Worm (Caenorhabditis elegans): Measurements from ENCODE around the gene mfsd-10.

Gene mfsd-10

ce11 chrX:17392182-17392581 lies 23.7 kb upstream of the mfsd-10 start (continued):
- TF ChIP-seq pqm-1 (tag; optimal IDR thresholded peaks at IDR 0.05), result peak; percentile 37
- peak; percentile 49 for TF ChIP-seq nhr-6 (tag; optimal IDR thresholded peaks at IDR 0.05)
- TF ChIP-seq lin-13 (GFP tag; optimal IDR thresholded peaks at IDR 0.05), result peak; percentile 32
- no peak for TF ChIP-seq ces-1 (GFP tag; optimal IDR thresholded peaks at IDR 0.05)
- peak in 1 of 2 experiments; percentile 70 for TF ChIP-seq mdl-1 (tag; optimal IDR thresholded peaks at IDR 0.05)
- peak; percentile 88 for TF ChIP-seq mep-1 (tag; optimal IDR thresholded peaks at IDR 0.05)
- TF ChIP-seq madf-9 (GFP tag; conservative IDR thresholded peaks at IDR 0.05), result peak; percentile 27; the same call in 1 of the 2 replicates
- no peak for TF ChIP-seq duxl-1 (tag; optimal IDR thresholded peaks at IDR 0.05; ENCODE audit: poor library complexity)
- TF ChIP-seq nhr-11 (tag; optimal IDR thresholded peaks at IDR 0.05), result peak; percentile 61
- peak; percentile 70 for TF ChIP-seq dmd-6 (GFP tag; IDR thresholded peaks at IDR 0.05)
- TF ChIP-seq nhr-28 (tag; optimal IDR thresholded peaks at IDR 0.05), result peak; percentile 73
- peak; percentile 81 for TF ChIP-seq mes-2 (tag; optimal IDR thresholded peaks at IDR 0.05; ENCODE audit: poor library complexity, severe bottlenecking)
- no peak for TF ChIP-seq F26F4.8 (GFP tag; conservative IDR thresholded peaks at IDR 0.05)
- peak; percentile 24 for TF ChIP-seq T20F7.1 (GFP tag; optimal IDR thresholded peaks at IDR 0.05)
- peak; percentile 75 for TF ChIP-seq rbr-2 (tag; optimal IDR thresholded peaks at IDR 0.05)
- peak; percentile 14 for TF ChIP-seq ztf-7 (tag; optimal IDR thresholded peaks at IDR 0.05)
- no peak for TF ChIP-seq nhr-10 (tag; optimal IDR thresholded peaks at IDR 0.05)
- TF ChIP-seq ceh-20 (GFP tag; IDR thresholded peaks at IDR 0.05), result peak; percentile 46; the same call in 1 of the 2 replicates

ce11 chrX:17391515-17391914 lies 23.1 kb upstream of the mfsd-10 start, which contains the start of gene F10D7.5:
Gene F10D7.5 (minus strand): TSS chrX:17391615.
- no peak for TF ChIP-seq nhr-10 (tag; optimal IDR thresholded peaks at IDR 0.05)
- no peak for TF ChIP-seq dmd-9 (GFP tag; IDR thresholded peaks at IDR 0.05)
- no peak for TF ChIP-seq lin-13 (GFP tag; optimal IDR thresholded peaks at IDR 0.05)
- no peak for TF ChIP-seq mxl-2 (GFP tag; conservative IDR thresholded peaks at IDR 0.05)
- TF ChIP-seq ces-1 (GFP tag; optimal IDR thresholded peaks at IDR 0.05), result no peak
- TF ChIP-seq dmd-8 (GFP tag; IDR thresholded peaks at IDR 0.05), result no peak
- no peak for TF ChIP-seq mdl-1 (tag; optimal IDR thresholded peaks at IDR 0.05)
- no peak for TF ChIP-seq pqm-1 (tag; optimal IDR thresholded peaks at IDR 0.05)
- TF ChIP-seq hlh-30 (tag; optimal IDR thresholded peaks at IDR 0.05; ENCODE audit: insufficient read depth), result no peak
- no peak for TF ChIP-seq fos-1 (tag; optimal IDR thresholded peaks at IDR 0.05)
- no peak for TF ChIP-seq mxl-3 (GFP tag; optimal IDR thresholded peaks at IDR 0.05)
- no peak for TF ChIP-seq ctbp-1 (GFP tag; IDR thresholded peaks at IDR 0.05)
- no peak for TF ChIP-seq ceh-20 (GFP tag; IDR thresholded peaks at IDR 0.05)
- TF ChIP-seq tag-97 (GFP tag; IDR thresholded peaks at IDR 0.05), result no peak

ce11 chrX:17390531-17390930 lies 22.1 kb upstream of the mfsd-10 start:
- no peak for TF ChIP-seq lin-39 (tag; optimal IDR thresholded peaks at IDR 0.05)
- TF ChIP-seq unc-62 (GFP tag; optimal IDR thresholded peaks at IDR 0.05 in 1 of 2), result peak in 1 of 2 experiments; percentile 96
- TF ChIP-seq unc-62 (tag; optimal IDR thresholded peaks at IDR 0.05), result no peak
- peak; percentile 43 for TF ChIP-seq set-16 (GFP tag; IDR thresholded peaks at IDR 0.05)

DNA sequence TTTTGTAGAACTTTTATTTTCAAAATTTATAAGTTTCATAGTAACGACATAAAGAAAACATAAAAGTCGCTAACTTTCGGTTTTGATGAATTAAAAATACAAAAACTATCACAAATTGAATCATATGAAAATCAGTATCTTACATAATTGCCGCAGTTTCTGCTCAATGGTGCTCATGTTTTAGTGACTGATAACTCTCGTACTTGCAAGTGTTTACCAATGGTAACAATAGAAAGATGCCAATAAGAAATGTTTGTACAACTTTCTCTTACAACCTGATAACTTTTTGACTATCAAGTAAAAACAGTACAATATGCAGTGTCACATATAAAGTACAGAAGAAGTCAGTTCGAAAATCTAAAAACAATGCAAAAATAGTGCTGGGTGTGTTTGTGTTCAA lies 17.7 kb upstream of the mfsd-10 start:
- TF ChIP-seq nhr-28 (tag; optimal IDR thresholded peaks at IDR 0.05), result peak; percentile 1
- peak; percentile 53 for TF ChIP-seq pqm-1 (tag; optimal IDR thresholded peaks at IDR 0.05)
- peak in 1 of 2 experiments; percentile 78 for TF ChIP-seq unc-62 (GFP tag; optimal IDR thresholded peaks at IDR 0.05 in 1 of 2)
- TF ChIP-seq unc-62 (tag; optimal IDR thresholded peaks at IDR 0.05), result no peak
- TF ChIP-seq fkh-10 (GFP tag; optimal IDR thresholded peaks at IDR 0.05), result no peak
- no peak for TF ChIP-seq daf-16 (GFP tag; optimal IDR thresholded peaks at IDR 0.05)
- TF ChIP-seq daf-16 (tag; optimal IDR thresholded peaks at IDR 0.05), result peak; percentile 81
- no peak for TF ChIP-seq duxl-1 (tag; optimal IDR thresholded peaks at IDR 0.05; ENCODE audit: poor library complexity)

DNA sequence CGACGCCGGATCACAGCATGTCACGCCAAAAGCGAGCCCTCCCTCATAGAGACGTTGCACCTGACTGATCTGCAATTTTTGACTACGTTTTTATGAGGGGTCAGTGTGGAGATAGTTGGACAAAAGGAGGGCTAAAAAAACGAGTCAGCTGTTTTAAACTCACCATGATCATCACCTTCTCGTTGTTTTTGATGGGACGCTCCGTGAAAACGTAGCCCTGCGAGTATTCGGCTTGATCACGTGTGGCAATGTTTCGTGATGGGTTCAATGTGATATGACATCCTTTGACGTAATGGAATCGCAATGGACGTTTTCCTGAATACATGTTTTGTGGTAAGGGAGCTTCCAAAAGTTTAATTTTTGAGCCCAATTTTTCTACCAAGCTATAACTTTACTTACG lies 16.7 kb upstream of the mfsd-10 start:
- no peak for TF ChIP-seq mep-1 (tag; optimal IDR thresholded peaks at IDR 0.05)
- TF ChIP-seq hlh-30 (tag; optimal IDR thresholded peaks at IDR 0.05; ENCODE audit: insufficient read depth), result peak; percentile 46
- peak in 1 of 2 experiments; percentile 20 for TF ChIP-seq daf-16 (GFP tag; optimal IDR thresholded peaks at IDR 0.05)
- TF ChIP-seq daf-16 (tag; optimal IDR thresholded peaks at IDR 0.05), result no peak
- peak in 1 of 2 experiments; percentile 85 for TF ChIP-seq unc-62 (GFP tag; optimal IDR thresholded peaks at IDR 0.05 in 1 of 2)
- no peak for TF ChIP-seq unc-62 (tag; optimal IDR thresholded peaks at IDR 0.05)
- TF ChIP-seq hlh-11 (tag; optimal IDR thresholded peaks at IDR 0.05), result peak; percentile 19
- peak in 1 of 2 experiments; percentile 25 for TF ChIP-seq hif-1 (tag; optimal IDR thresholded peaks at IDR 0.05)
- TF ChIP-seq nhr-11 (tag; optimal IDR thresholded peaks at IDR 0.05), result peak; percentile 80
- no peak for TF ChIP-seq daf-8 (GFP tag; IDR thresholded peaks at IDR 0.05)
- TF ChIP-seq dmd-6 (GFP tag; IDR thresholded peaks at IDR 0.05), result no peak
- no peak for TF ChIP-seq ceh-28 (tag; optimal IDR thresholded peaks at IDR 0.05)
- no peak for TF ChIP-seq nhr-48 (tag; optimal IDR thresholded peaks at IDR 0.05)
